Fruit fly (Drosophila melanogaster) whole organism, embryonic: ENCODE results near the gene CG14352.

Source experiments
- Adf1 ChIP-seq: fragments of 200-800 bp; sonication (Bioruptor generic); IDR thresholded peaks from 2 replicates; pipeline ENCODE4 v1.3.6; 2022; ENCODE audit warnings: missing biosample characterization, missing genetic modification characterization
- Aef1 ChIP-seq: fragments of 200-800 bp; sonication (Bioruptor generic); IDR thresholded peaks from 3 replicates; pipeline ENCODE4 v1.3.6; 2022; ENCODE audit warnings: missing biosample characterization, missing genetic modification characterization
- B-H1 ChIP-seq: fragments of 200-800 bp; sonication (Bioruptor generic); IDR thresholded peaks from 3 replicates; pipeline ENCODE4 v1.3.6; 2022; ENCODE audit warnings: missing biosample characterization, missing genetic modification characterization
- Blimp-1 ChIP-seq: fragments of 200-800 bp; sonication (Bioruptor generic); optimal IDR thresholded peaks from 3 replicates; lab custom pipeline; 2018; ENCODE audit warnings: missing biosample characterization, missing genetic modification characterization, mild to moderate bottlenecking, moderate library complexity, missing genetic modification reagents
- CG10431 ChIP-seq: fragments of 200-800 bp; sonication (Bioruptor generic); optimal IDR thresholded peaks from 3 replicates; lab custom pipeline; 2018; ENCODE audit warnings: missing biosample characterization, mild to moderate bottlenecking, missing genetic modification characterization
- CG12236 ChIP-seq: fragments of 200-800 bp; sonication (Bioruptor generic); optimal IDR thresholded peaks from 2 replicates; lab custom pipeline; 2016; ENCODE audit warnings: missing biosample characterization, missing genetic modification characterization
- CG12391 ChIP-seq: fragments of 200-800 bp; sonication (Bioruptor generic); optimal IDR thresholded peaks from 3 replicates; lab custom pipeline; 2018; ENCODE audit warnings: missing biosample characterization, mild to moderate bottlenecking, missing genetic modification characterization, moderate library complexity
- CG12659 ChIP-seq: fragments of 200-800 bp; sonication (Bioruptor generic); optimal IDR thresholded peaks from 3 replicates; lab custom pipeline; 2017; ENCODE audit warnings: mild to moderate bottlenecking, missing biosample characterization, missing genetic modification reagents, missing genetic modification characterization
- CG13123 ChIP-seq: fragments of 200-800 bp; sonication (Bioruptor generic); optimal IDR thresholded peaks from 2 replicates; lab custom pipeline; 2016; ENCODE audit warnings: missing biosample characterization, missing genetic modification characterization
- CG14050 ChIP-seq: fragments of 200-800 bp; sonication (Bioruptor generic); IDR thresholded peaks from 3 replicates; pipeline ENCODE4 v1.3.6; 2022; ENCODE audit warnings: missing biosample characterization, missing genetic modification characterization
- CG1603 ChIP-seq: fragments of 200-800 bp; sonication (Bioruptor generic); optimal IDR thresholded peaks from 2 replicates; lab custom pipeline; 2019; ENCODE audit warnings: missing biosample characterization, mild to moderate bottlenecking, missing genetic modification characterization, moderate library complexity
- CG1792 ChIP-seq: fragments of 200-800 bp; sonication (Bioruptor generic); optimal IDR thresholded peaks from 2 replicates; lab custom pipeline; 2016; ENCODE audit warnings: missing biosample characterization, missing genetic modification characterization
- CG18262 ChIP-seq: fragments of 200-800 bp; optimal IDR thresholded peaks from 3 replicates; lab custom pipeline; 2019; ENCODE audit warnings: missing biosample characterization, mild to moderate bottlenecking, missing genetic modification characterization, moderate library complexity
- CG2199 ChIP-seq: fragments of 200-800 bp; sonication (Bioruptor generic); IDR thresholded peaks from 3 replicates; pipeline ENCODE4 v1.3.6; 2022; ENCODE audit warnings: missing biosample characterization, missing genetic modification characterization
- CG34422 ChIP-seq: fragments of 200-800 bp; sonication (Bioruptor generic); IDR thresholded peaks from 3 replicates; pipeline ENCODE4 v1.3.6; 2022; ENCODE audit warnings: missing biosample characterization, missing genetic modification characterization
- CG3726 ChIP-seq: fragments of 200-800 bp; sonication (Bioruptor generic); IDR thresholded peaks from 3 replicates; pipeline ENCODE4, ENCODE4 v1.3.6; 2022; ENCODE audit warnings: missing biosample characterization, missing genetic modification characterization
- CG4328 ChIP-seq: fragments of 200-800 bp; sonication (Bioruptor generic); optimal IDR thresholded peaks from 3 replicates; lab custom pipeline; 2017; ENCODE audit warnings: missing biosample characterization, missing genetic modification reagents, missing genetic modification characterization
- CG4424 ChIP-seq: fragments of 200-800 bp; sonication (Bioruptor generic); optimal IDR thresholded peaks from 3 replicates; lab custom pipeline; 2016; ENCODE audit warnings: missing biosample characterization, missing genetic modification characterization
- CG4854 ChIP-seq: fragments of 200-800 bp; sonication (Bioruptor generic); optimal IDR thresholded peaks from 2 replicates; lab custom pipeline; 2016; ENCODE audit warnings: missing biosample characterization, missing genetic modification characterization, inconsistent platforms
- CG6654 ChIP-seq: fragments of 200-800 bp; sonication (Bioruptor generic); optimal IDR thresholded peaks from 2 replicates; lab custom pipeline; 2017; ENCODE audit warnings: missing biosample characterization, mild to moderate bottlenecking, missing genetic modification characterization
- CG8944 ChIP-seq: fragments of 200-800 bp; sonication (Bioruptor generic); optimal IDR thresholded peaks from 3 replicates; lab custom pipeline; 2016; ENCODE audit warnings: missing biosample characterization, missing genetic modification characterization
- D19A ChIP-seq: fragments of 200-800 bp; optimal IDR thresholded peaks from 3 replicates; lab custom pipeline; 2019; ENCODE audit warnings: missing biosample characterization, mild to moderate bottlenecking, missing genetic modification characterization, moderate library complexity
- Lim3 ChIP-seq: fragments of 200-800 bp; sonication (Bioruptor generic); IDR thresholded peaks from 2 replicates; pipeline ENCODE4 v1.3.6; 2022; ENCODE audit warnings: missing biosample characterization, missing genetic modification characterization
- Mad ChIP-seq: fragments of 200-800 bp; sonication (Bioruptor generic); optimal IDR thresholded peaks from 2 replicates; lab custom pipeline; 2016; ENCODE audit warnings: missing biosample characterization, missing genetic modification characterization
- NC2α ChIP-seq: fragments of 200-800 bp; sonication (Bioruptor generic); optimal IDR thresholded peaks from 2 replicates; lab custom pipeline; 2016; ENCODE audit warnings: missing biosample characterization, missing genetic modification characterization
- Nf-YB ChIP-seq: fragments of 200-800 bp; sonication (Bioruptor generic); optimal IDR thresholded peaks from 3 replicates; lab custom pipeline; 2019; ENCODE audit warnings: missing biosample characterization, mild to moderate bottlenecking, missing genetic modification characterization, moderate library complexity
- Ravus ChIP-seq: fragments of 200-800 bp; sonication (Bioruptor generic); IDR thresholded peaks from 2 replicates; pipeline ENCODE4 v1.3.6; 2022; ENCODE audit warnings: missing biosample characterization, missing genetic modification characterization
- Sox100B ChIP-seq: fragments of 200-800 bp; sonication (Bioruptor generic); optimal IDR thresholded peaks from 3 replicates; lab custom pipeline; 2018; ENCODE audit warnings: missing biosample characterization, mild to moderate bottlenecking, missing genetic modification characterization
- TFAM ChIP-seq: fragments of 200-800 bp; sonication (Bioruptor generic); optimal IDR thresholded peaks from 2 replicates; lab custom pipeline; 2017; ENCODE audit warnings: missing biosample characterization, missing genetic modification characterization, inconsistent platforms
- ac ChIP-seq: fragments of 200-800 bp; sonication (Bioruptor generic); optimal IDR thresholded peaks from 3 replicates; lab custom pipeline; 2017; ENCODE audit warnings: missing biosample characterization, mild to moderate bottlenecking, missing genetic modification characterization
- ash1 ChIP-seq: fragments of 200-800 bp; sonication (Bioruptor generic); optimal IDR thresholded peaks from 2 replicates; lab custom pipeline; 2018; ENCODE audit warnings: missing biosample characterization, mild to moderate bottlenecking, missing genetic modification characterization
- ato ChIP-seq: fragments of 200-800 bp; sonication (Bioruptor generic); IDR thresholded peaks from 2 replicates; pipeline ENCODE4 v1.3.6; 2022; ENCODE audit warnings: missing biosample characterization, missing genetic modification characterization; ENCODE audit not compliant: partially characterized antibody
- cg ChIP-seq: fragments of 200-800 bp; sonication (Bioruptor generic); optimal IDR thresholded peaks from 3 replicates; lab custom pipeline; 2019; ENCODE audit warnings: missing biosample characterization, mild to moderate bottlenecking, missing genetic modification characterization, moderate library complexity
- dmrt99B ChIP-seq: fragments of 200-800 bp; sonication (Bioruptor generic); optimal IDR thresholded peaks from 2 replicates; lab custom pipeline; 2018; ENCODE audit warnings: missing biosample characterization, mild to moderate bottlenecking, missing genetic modification characterization, moderate library complexity
- dysf ChIP-seq: fragments of 200-800 bp; sonication (Bioruptor generic); IDR thresholded peaks from 3 replicates; pipeline ENCODE4 v1.3.6; 2022; ENCODE audit warnings: missing biosample characterization, missing genetic modification characterization
- gsb-n ChIP-seq: fragments of 200-800 bp; sonication (Bioruptor generic); optimal IDR thresholded peaks from 3 replicates; lab custom pipeline; 2018; ENCODE audit warnings: missing biosample characterization, mild to moderate bottlenecking, missing genetic modification characterization
- jing ChIP-seq: fragments of 200-800 bp; sonication (Bioruptor generic); optimal IDR thresholded peaks from 2 replicates; lab custom pipeline; 2018; ENCODE audit warnings: missing biosample characterization, mild to moderate bottlenecking, missing genetic modification characterization
- p53 ChIP-seq: fragments of 200-800 bp; sonication (Bioruptor generic); optimal IDR thresholded peaks from 2 replicates; lab custom pipeline; 2016; ENCODE audit warnings: missing biosample characterization, missing genetic modification characterization
- pnt ChIP-seq: fragments of 200-800 bp; sonication (Bioruptor generic); optimal IDR thresholded peaks from 3 replicates; lab custom pipeline; 2016; ENCODE audit warnings: missing biosample characterization, missing genetic modification characterization
- ranshi ChIP-seq: fragments of 200-800 bp; sonication (Bioruptor generic); IDR thresholded peaks from 2 replicates; pipeline ENCODE4 v1.3.6; 2022; ENCODE audit warnings: missing biosample characterization, missing genetic modification characterization
- repo ChIP-seq: fragments of 200-800 bp; sonication (Bioruptor generic); optimal IDR thresholded peaks from 2 replicates; lab custom pipeline; 2016; ENCODE audit warnings: missing biosample characterization, missing genetic modification characterization
- scrt ChIP-seq: fragments of 200-800 bp; sonication (Bioruptor generic); optimal IDR thresholded peaks from 2 replicates; lab custom pipeline; 2018; ENCODE audit warnings: missing biosample characterization, mild to moderate bottlenecking, missing genetic modification characterization, moderate library complexity
- slp2 ChIP-seq: fragments of 200-800 bp; sonication (Bioruptor generic); optimal IDR thresholded peaks from 2 replicates; lab custom pipeline; 2016; ENCODE audit warnings: missing biosample characterization, missing genetic modification characterization
- sqz ChIP-seq: fragments of 200-800 bp; sonication (Bioruptor generic); optimal IDR thresholded peaks from 3 replicates; lab custom pipeline; 2018; ENCODE audit warnings: missing biosample characterization, mild to moderate bottlenecking, missing genetic modification characterization
- stwl ChIP-seq: fragments of 200-800 bp; sonication (Bioruptor generic); optimal IDR thresholded peaks from 3 replicates; lab custom pipeline; 2018; ENCODE audit warnings: missing biosample characterization, mild to moderate bottlenecking, missing genetic modification characterization, moderate library complexity
- tgo ChIP-seq: fragments of 200-800 bp; sonication (Bioruptor generic); IDR thresholded peaks from 3 replicates; pipeline ENCODE4 v1.3.6; 2022; ENCODE audit warnings: missing biosample characterization, missing genetic modification characterization
- unc-4 ChIP-seq: fragments of 200-800 bp; sonication (Bioruptor generic); IDR thresholded peaks from 2 replicates; pipeline ENCODE4 v1.3.6; 2022; ENCODE audit warnings: missing biosample characterization, missing genetic modification characterization; ENCODE audit not compliant: partially characterized antibody
- zfh1 ChIP-seq: fragments of 200-800 bp; sonication (Bioruptor generic); IDR thresholded peaks from 3 replicates; pipeline ENCODE4 v1.3.6; 2022; ENCODE audit warnings: missing biosample characterization, missing genetic modification characterization

CG14352 gene

dm6 chr2L:1638650-1639549 is 27.7 kb downstream of the CG14352 start (continued):
- TF ChIP-seq ato, result no peak
- peak; percentile 100 for TF ChIP-seq CG12659 (GFP tag; lab: Kevin White, UChicago)
- 0 out of 2 replicates have a peak, but pooled peaks have one; percentile 17 for TF ChIP-seq unc-4 (GFP tag; lab: Robert Waterston, UW)
- peak; percentile 73 for TF ChIP-seq CG1603 (tag; lab: Kevin White, UChicago)
- TF ChIP-seq Mad (GFP tag; lab: Kevin White, UChicago), result peak; percentile 98
- TF ChIP-seq CG13123 (GFP tag; lab: Kevin White, UChicago), result peak; percentile 96
- TF ChIP-seq D19A (tag; lab: Kevin White, UChicago), result peak; percentile 98
- TF ChIP-seq Sox100B, result peak; percentile 100
- peak; percentile 97 for TF ChIP-seq Lim3 (GFP tag; lab: Robert Waterston, UW)
- peak; percentile 93 for TF ChIP-seq repo (GFP tag; lab: Kevin White, UChicago)
- peak; percentile 68 for TF ChIP-seq ash1
- peak; percentile 96 for TF ChIP-seq Ravus
- peak; percentile 79; the same call in 1 of the 3 replicates for TF ChIP-seq CG2199 (GFP tag; lab: Robert Waterston, UW)
- peak; percentile 82 for TF ChIP-seq CG4328 (GFP tag; lab: Kevin White, UChicago)
- peak; percentile 97 for TF ChIP-seq ranshi
- TF ChIP-seq CG34422 (GFP tag; lab: Robert Waterston, UW), result peak; percentile 98
- TF ChIP-seq CG14050 (GFP tag; lab: Robert Waterston, UW), result peak; percentile 97
- TF ChIP-seq CG4854 (GFP tag; lab: Kevin White, UChicago), result peak; percentile 98
- peak; percentile 85 for TF ChIP-seq Adf1 (GFP tag; lab: Robert Waterston, UW)
- peak; percentile 98 for TF ChIP-seq CG1792 (GFP tag; lab: Kevin White, UChicago)
- TF ChIP-seq B-H1 (GFP tag; lab: Robert Waterston, UW), result peak; percentile 97
- TF ChIP-seq ac, result peak; percentile 56
- TF ChIP-seq dysf (GFP tag; lab: Robert Waterston, UW), result peak; percentile 100
- TF ChIP-seq sqz (GFP tag; lab: Kevin White, UChicago), result peak; percentile 88
- TF ChIP-seq CG18262 (tag; lab: Kevin White, UChicago), result peak; percentile 99

dm6 chr2L:1643252-1643864 is 32.1 kb downstream of the CG14352 start:
- TF ChIP-seq CG8944, result peak; percentile 86
- peak; percentile 76 for TF ChIP-seq CG12236 (GFP tag; lab: Kevin White, UChicago)
- no peak for TF ChIP-seq stwl (tag; lab: Kevin White, UChicago)
- TF ChIP-seq Nf-YB, result peak; percentile 86
- TF ChIP-seq slp2 (GFP tag; lab: Kevin White, UChicago), result peak; percentile 87
- peak; percentile 96 for TF ChIP-seq Aef1 (GFP tag; lab: Robert Waterston, UW)
- peak; percentile 93 for TF ChIP-seq Blimp-1 (GFP tag; lab: Kevin White, UChicago)
- TF ChIP-seq pnt (GFP tag; lab: Kevin White, UChicago), result peak; percentile 88
- TF ChIP-seq CG14050 (GFP tag; lab: Robert Waterston, UW), result peak; percentile 96
- TF ChIP-seq jing (GFP tag; lab: Kevin White, UChicago), result peak; percentile 90
- TF ChIP-seq CG4424 (GFP tag; lab: Kevin White, UChicago), result peak; percentile 97
- peak; percentile 98 for TF ChIP-seq CG4328 (GFP tag; lab: Kevin White, UChicago)
- TF ChIP-seq NC2α (GFP tag; lab: Kevin White, UChicago), result peak; percentile 62
- TF ChIP-seq tgo, result peak; percentile 98
- peak; percentile 99 for TF ChIP-seq dmrt99B
- peak; percentile 93 for TF ChIP-seq CG3726
- TF ChIP-seq zfh1 (GFP tag; lab: Robert Waterston, UW), result peak; percentile 84
- peak; percentile 91 for TF ChIP-seq CG6654 (GFP tag; lab: Kevin White, UChicago)
- peak; percentile 95 for TF ChIP-seq scrt (GFP tag; lab: Kevin White, UChicago)
- TF ChIP-seq p53 (GFP tag; lab: Kevin White, UChicago), result peak; percentile 60
- TF ChIP-seq TFAM (GFP tag; lab: Kevin White, UChicago), result peak; percentile 76
- peak; percentile 84 for TF ChIP-seq CG10431 (GFP tag; lab: Kevin White, UChicago)
- TF ChIP-seq CG12391 (tag; lab: Kevin White, UChicago), result peak; percentile 98
- peak; percentile 92 for TF ChIP-seq gsb-n (tag; lab: Kevin White, UChicago)
- peak; percentile 86 for TF ChIP-seq cg
